Worm (Caenorhabditis elegans) whole organism, L4 larva: ENCODE measurements around the gene math-16.

Source experiments
- ama-1 ChIP-seq: fragments of 150-350 bp; optimal IDR thresholded peaks from 2 replicates; lab custom pipeline; 2014; ENCODE audit warnings: inconsistent platforms, mixed read lengths
- ceh-62 ChIP-seq: sonication (generic microtip); optimal IDR thresholded peaks from 2 replicates; lab custom pipeline; 2017; ENCODE audit warnings: missing biosample characterization, missing genetic modification characterization
- ces-1 ChIP-seq: fragments of 150-350 bp; sonication (generic microtip); optimal IDR thresholded peaks from 4 replicates; lab custom pipeline; 2014; ENCODE audit warnings: missing biosample characterization, missing genetic modification reagents, missing genetic modification characterization
- dmd-6 ChIP-seq: fragments of 200-800 bp; sonication (Bioruptor generic); IDR thresholded peaks from 2 replicates; pipeline ENCODE4 v1.3.6; 2022; ENCODE audit warnings: missing genetic modification reagents, missing genetic modification characterization, missing compliant biosample characterization
- hlh-30 ChIP-seq: sonication (generic microtip); optimal IDR thresholded peaks from 2 replicates; lab custom pipeline; 2017; ENCODE audit warnings: antibody characterized with exemption, mild to moderate bottlenecking, missing genetic modification characterization, missing compliant biosample characterization; ENCODE audit not compliant: insufficient read depth
- lin-13 ChIP-seq: fragments of 150-350 bp; optimal IDR thresholded peaks from 2 replicates; lab custom pipeline; 2014; ENCODE audit warnings: missing biosample characterization, missing genetic modification reagents, missing genetic modification characterization
- mep-1 ChIP-seq: fragments of 150-350 bp; sonication (generic microtip); optimal IDR thresholded peaks from 3 replicates; lab custom pipeline; 2014; ENCODE audit warnings: missing biosample characterization, missing genetic modification characterization
- nhr-11 ChIP-seq: fragments of 150-350 bp; optimal IDR thresholded peaks from 2 replicates; lab custom pipeline; 2014; ENCODE audit warnings: missing biosample characterization, missing genetic modification characterization
- nhr-28 ChIP-seq: fragments of 150-350 bp; optimal IDR thresholded peaks from 2 replicates; lab custom pipeline; 2014; ENCODE audit warnings: missing biosample characterization, missing genetic modification characterization
- pha-4 ChIP-seq, 2 experiments: fragments of 150-350 bp in 1 of 2; fragments of 200-800 bp in 1 of 2; sonication (Bioruptor generic) in 1 of 2; IDR thresholded peaks in 1 of 2; optimal IDR thresholded peaks in 1 of 2; 2 replicates each; pipeline versions ENCODE4 v1.3.6 to Lab custom; 2014 to 2022; ENCODE audit warnings: missing genetic modification characterization in 2 of 2, missing genetic modification reagents in 2 of 2, missing biosample characterization in 1 of 2, missing compliant biosample characterization in 1 of 2
- zag-1 ChIP-seq: fragments of 150-350 bp; optimal IDR thresholded peaks from 2 replicates; lab custom pipeline; 2014; ENCODE audit warnings: missing biosample characterization, missing genetic modification characterization

DNA sequence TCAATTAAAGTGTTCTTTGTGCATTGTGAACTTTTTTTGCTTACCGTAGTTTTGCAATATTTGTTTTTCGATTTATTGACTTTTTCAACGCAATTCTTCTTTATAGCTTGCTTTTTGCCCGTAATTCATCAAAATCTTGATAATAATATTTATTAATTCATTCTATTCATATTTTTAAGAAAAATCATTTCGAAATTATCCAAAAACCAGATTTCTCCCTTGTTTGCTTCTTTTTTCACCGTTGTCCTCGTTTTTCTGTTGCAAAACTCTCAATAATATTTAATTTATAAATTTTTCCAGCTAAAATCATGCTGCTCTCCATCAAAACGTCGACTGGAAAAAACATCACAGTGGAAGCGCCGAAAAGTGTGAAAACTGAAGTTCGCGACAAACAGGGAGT, 45.9 kb upstream of the math-16 start, which contains the start of gene F52C6.3:
- no peak for TF ChIP-seq ceh-62 (tag; lab: Kevin White, UChicago)
- TF ChIP-seq ama-1 (lab: Kevin White, UChicago): no peak
- TF ChIP-seq nhr-11: no peak
- TF ChIP-seq mep-1 (tag; lab: Kevin White, UChicago): no peak
- no peak for TF ChIP-seq ces-1 (GFP tag; lab: Kevin White, UChicago)
- TF ChIP-seq pha-4 (GFP tag; IDR thresholded peaks at IDR 0.05; lab: Robert Waterston, UW): no peak
- TF ChIP-seq pha-4 (tag; optimal IDR thresholded peaks at IDR 0.05; lab: Kevin White, UChicago): no peak
- no peak for TF ChIP-seq dmd-6 (GFP tag; lab: Robert Waterston, UW)
- TF ChIP-seq lin-13 (GFP tag; lab: Kevin White, UChicago): no peak
- no peak for TF ChIP-seq hlh-30 (tag; lab: Kevin White, UChicago)
- no peak for TF ChIP-seq zag-1 (tag; lab: Kevin White, UChicago)
- TF ChIP-seq nhr-28: no peak
